Worm (Caenorhabditis elegans) whole organism, L3 larva: ENCODE data around the gene mpst-4.
A peak's percentile ranks its signal among the peaks of the same experiment; 100 is the strongest.

Experiments used
- R02D3.7 ChIP-seq: fragments of 150-350 bp; optimal IDR thresholded peaks from 2 replicates; lab custom pipeline; 2014; ENCODE audit warnings: missing biosample characterization, missing genetic modification characterization
- ZK546.5 ChIP-seq: sonication (generic microtip); optimal IDR thresholded peaks from 2 replicates; lab custom pipeline; 2017; ENCODE audit warnings: missing biosample characterization, missing genetic modification characterization
- aly-2 ChIP-seq: fragments of 150-350 bp; optimal IDR thresholded peaks from 2 replicates; lab custom pipeline; 2014; ENCODE audit warnings: missing biosample characterization, missing genetic modification characterization
- daf-12 ChIP-seq: fragments of 150-350 bp; optimal IDR thresholded peaks from 2 replicates; lab custom pipeline; 2014; ENCODE audit warnings: missing biosample characterization, missing genetic modification reagents, missing genetic modification characterization
- egl-27 ChIP-seq: sonication (generic microtip); optimal IDR thresholded peaks from 4 replicates; lab custom pipeline; 2017; ENCODE audit warnings: missing biosample characterization, missing genetic modification reagents, missing genetic modification characterization
- mdl-1 ChIP-seq: fragments of 150-350 bp; optimal IDR thresholded peaks from 2 replicates; lab custom pipeline; 2014; ENCODE audit warnings: missing biosample characterization, missing genetic modification characterization
- nfya-1 ChIP-seq: sonication (generic microtip); optimal IDR thresholded peaks from 2 replicates; lab custom pipeline; 2017; ENCODE audit warnings: missing genetic modification characterization, mild to moderate bottlenecking, missing compliant biosample characterization, antibody characterized with exemption, moderate library complexity; ENCODE audit not compliant: insufficient read depth
- nhr-11 ChIP-seq: fragments of 150-350 bp; optimal IDR thresholded peaks from 2 replicates; lab custom pipeline; 2014; ENCODE audit warnings: missing biosample characterization, missing genetic modification characterization

ce11 chrII:4891012-4891775 is 27.9 kb upstream of the mpst-4 start, which contains the start of gene gst-9:
- TF ChIP-seq nfya-1 (tag; lab: Kevin White, UChicago) = peak; percentile 34
- no peak for TF ChIP-seq mdl-1
- no peak for TF ChIP-seq aly-2
- TF ChIP-seq egl-27 (tag; lab: Kevin White, UChicago) = no peak
- TF ChIP-seq daf-12 (tag; lab: Kevin White, UChicago) = no peak
- no peak for TF ChIP-seq R02D3.7 (tag; lab: Kevin White, UChicago)
- no peak for TF ChIP-seq ZK546.5 (tag; lab: Kevin White, UChicago)
- TF ChIP-seq nhr-11 (tag; lab: Kevin White, UChicago) = no peak
